Worm (Caenorhabditis elegans): ENCODE measurements around the gene ZK945.7.

The ZK945.7 gene

ce11 chrII:10127389-10127788 is 19.1 kb upstream of the ZK945.7 start, which contains the start of gene F27E5.8:
TSS of gene F27E5.8 (minus strand) at chrII:10127489.
- TF ChIP-seq lin-14 (GFP tag; optimal IDR thresholded peaks at IDR 0.05) (no peak), mef-2 (tag; optimal IDR thresholded peaks at IDR 0.05) (no peak), ceh-63 (GFP tag; optimal IDR thresholded peaks at IDR 0.05) (no peak), pag-3 (tag; optimal IDR thresholded peaks at IDR 0.05; ENCODE audit: borderline replicate concordance, insufficient read depth) (no peak), egl-13 (tag; optimal IDR thresholded peaks at IDR 0.05) (no peak), elt-3 (tag; optimal IDR thresholded peaks at IDR 0.05) (no peak), dpl-1 (GFP tag; optimal IDR thresholded peaks at IDR 0.05) (no peak), skn-1 (tag; optimal IDR thresholded peaks at IDR 0.05) (no peak), snpc-4 (tag; optimal IDR thresholded peaks at IDR 0.05) (no peak), efl-3 (GFP tag; optimal IDR thresholded peaks at IDR 0.05) (no peak), lsy-2 (tag; optimal IDR thresholded peaks at IDR 0.05) (no peak), fos-1 (tag; optimal IDR thresholded peaks at IDR 0.05) (no peak), sox-4 (tag; optimal IDR thresholded peaks at IDR 0.05) (no peak), pax-3 (tag; optimal IDR thresholded peaks at IDR 0.05) (no peak), ceh-88 (GFP tag; IDR thresholded peaks at IDR 0.05) (no peak), elt-2 (tag; optimal IDR thresholded peaks at IDR 0.05) (no peak), ces-1 (GFP tag; optimal IDR thresholded peaks at IDR 0.05) (no peak)

DNA sequence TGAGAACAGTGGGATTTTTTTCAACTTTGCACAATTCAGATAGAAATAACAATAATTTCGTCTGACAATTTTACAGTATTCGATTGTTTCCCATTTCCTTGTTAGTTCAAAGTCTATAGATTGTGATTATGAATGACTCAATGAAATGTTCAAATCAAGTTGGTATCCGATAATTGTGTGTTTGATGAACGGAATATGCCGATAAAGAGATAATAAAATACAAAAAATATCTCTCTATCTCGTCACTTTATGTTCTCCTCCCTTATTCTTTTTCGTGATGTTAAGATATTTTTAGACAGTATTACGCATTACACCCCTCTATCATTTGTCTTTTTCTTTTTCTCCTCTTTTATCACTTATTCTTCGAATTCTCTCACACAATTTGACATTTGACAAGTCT is 14.2 kb upstream of the ZK945.7 start, which contains the start of gene F27E5.7:
Gene F27E5.7 (plus strand): TSS at position 301 of the 400 bp plus-strand sequence.
- TF ChIP-seq swsn-7 (tag; optimal IDR thresholded peaks at IDR 0.05): no peak
- no peak for TF ChIP-seq sox-4 (tag; optimal IDR thresholded peaks at IDR 0.05)
- no peak for TF ChIP-seq ceh-82 (tag; optimal IDR thresholded peaks at IDR 0.05)
- TF ChIP-seq nhr-71 (tag; optimal IDR thresholded peaks at IDR 0.05): no peak
- TF ChIP-seq irx-1 (tag; optimal IDR thresholded peaks at IDR 0.05): no peak
- TF ChIP-seq fkh-8 (tag; optimal IDR thresholded peaks at IDR 0.05): no peak
- no peak for TF ChIP-seq ets-5 (GFP tag; IDR thresholded peaks at IDR 0.05)
- no peak for TF ChIP-seq zag-1 (tag; optimal IDR thresholded peaks at IDR 0.05)
- TF ChIP-seq fkh-10 (GFP tag; optimal IDR thresholded peaks at IDR 0.05): no peak
- TF ChIP-seq aly-2 (tag; optimal IDR thresholded peaks at IDR 0.05): no peak
- TF ChIP-seq lsy-2 (tag; optimal IDR thresholded peaks at IDR 0.05): no peak
- no peak for TF ChIP-seq ceh-8 (GFP tag; optimal IDR thresholded peaks at IDR 0.05)
- TF ChIP-seq elt-3 (tag; optimal IDR thresholded peaks at IDR 0.05): no peak
- TF ChIP-seq ztf-11 (tag; optimal IDR thresholded peaks at IDR 0.05): no peak
- TF ChIP-seq Y116A8C.19 (tag; optimal IDR thresholded peaks at IDR 0.05; ENCODE audit: borderline replicate concordance): no peak
- no peak for TF ChIP-seq nhr-11 (tag; optimal IDR thresholded peaks at IDR 0.05)
- no peak for TF ChIP-seq skn-1 (tag; optimal IDR thresholded peaks at IDR 0.05)
- TF ChIP-seq lin-39 (tag; optimal IDR thresholded peaks at IDR 0.05): no peak
- TF ChIP-seq C16A3.4 (tag; optimal IDR thresholded peaks at IDR 0.05): no peak
- no peak for TF ChIP-seq mep-1 (tag; optimal IDR thresholded peaks at IDR 0.05)

DNA sequence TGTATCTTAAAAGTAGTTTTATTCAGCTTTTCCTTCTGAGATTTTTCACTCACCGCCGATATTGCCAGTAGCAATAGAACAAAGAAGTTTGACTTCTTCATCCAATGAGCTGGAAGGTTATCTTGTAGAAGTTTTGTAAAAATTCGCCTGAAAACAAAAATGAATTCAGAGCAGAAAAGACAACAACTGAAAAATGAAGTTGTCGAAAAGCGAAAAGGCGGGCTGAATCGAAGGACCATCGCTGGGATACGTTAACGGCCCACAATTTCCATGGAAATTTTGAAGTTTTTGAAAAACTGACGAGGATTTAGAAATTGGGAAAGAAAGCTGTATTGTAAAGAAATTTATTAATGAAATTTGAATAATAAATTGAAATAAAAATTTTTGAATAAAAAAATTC is 13.4 kb upstream of the ZK945.7 start, which contains the start of gene lov-1:
Gene lov-1 (minus strand): TSS at position 101 of the 400 bp plus-strand sequence.
- TF ChIP-seq nhr-19 (GFP tag; conservative IDR thresholded peaks at IDR 0.05) (no peak), lin-39 (tag; optimal IDR thresholded peaks at IDR 0.05) (no peak), pqm-1 (tag; optimal IDR thresholded peaks at IDR 0.05) (no peak), fos-1 (tag; optimal IDR thresholded peaks at IDR 0.05) (no peak), pax-3 (tag; optimal IDR thresholded peaks at IDR 0.05) (no peak), tbx-2 (tag; optimal IDR thresholded peaks at IDR 0.05) (no peak), ceh-8 (GFP tag; optimal IDR thresholded peaks at IDR 0.05) (no peak), nhr-47 (tag; optimal IDR thresholded peaks at IDR 0.05) (no peak), nhr-90 (tag; optimal IDR thresholded peaks at IDR 0.05; ENCODE audit: poor library complexity) (no peak), nhr-76 (tag; optimal IDR thresholded peaks at IDR 0.05) (no peak), irx-1 (tag; optimal IDR thresholded peaks at IDR 0.05) (no peak), mep-1 (tag; optimal IDR thresholded peaks at IDR 0.05) (no peak), pag-3 (tag; optimal IDR thresholded peaks at IDR 0.05; ENCODE audit: borderline replicate concordance, insufficient read depth) (no peak), tlp-1 (tag; optimal IDR thresholded peaks at IDR 0.05) (no peak), efl-3 (GFP tag; optimal IDR thresholded peaks at IDR 0.05) (no peak), fkh-4 (tag; optimal IDR thresholded peaks at IDR 0.05; ENCODE audit: borderline replicate concordance) (no peak)
